Fruit fly (Drosophila melanogaster): Measurements from ENCODE around the gene CG2100.

Gene CG2100

dm6 chr3R:5742278-5743196 lies 6.4 kb upstream of the CG2100 start, which contains the start of the genes Sym and Madm (continued):
- peak; percentile 70 for TF ChIP-seq Max (GFP tag; optimal IDR thresholded peaks at IDR 0.05)
- no peak for TF ChIP-seq lov (optimal IDR thresholded peaks at IDR 0.05)
- 0 out of 3 replicates have a peak, but pooled peaks have one; percentile 51 for TF ChIP-seq lov (GFP tag; IDR thresholded peaks at IDR 0.05)
- TF ChIP-seq al (GFP tag; IDR thresholded peaks at IDR 0.05), result peak; percentile 45
- no peak for TF ChIP-seq ara (GFP tag; IDR thresholded peaks at IDR 0.05)
- TF ChIP-seq pita (GFP tag; optimal IDR thresholded peaks at IDR 0.05), result no peak
- TF ChIP-seq CG14965 (GFP tag; optimal IDR thresholded peaks at IDR 0.05; ENCODE audit: borderline replicate concordance), result no peak
- no peak for TF ChIP-seq gsb-n (tag; optimal IDR thresholded peaks at IDR 0.05)
- TF ChIP-seq Dfd (GFP tag; optimal IDR thresholded peaks at IDR 0.05), result no peak
- no peak for TF ChIP-seq Jarid2 (GFP tag; optimal IDR thresholded peaks at IDR 0.05)
- TF ChIP-seq lmd (GFP tag; IDR thresholded peaks at IDR 0.05), result peak; percentile 24; the same call in 1 of the 2 replicates
- TF ChIP-seq bab2 (GFP tag; optimal IDR thresholded peaks at IDR 0.05), result peak; percentile 37
- no peak for TF ChIP-seq CG3726 (GFP tag; IDR thresholded peaks at IDR 0.05)
- no peak for TF ChIP-seq Fer2 (tag; optimal IDR thresholded peaks at IDR 0.05)
- TF ChIP-seq hbn (GFP tag; IDR thresholded peaks at IDR 0.05; ENCODE audit: partially characterized antibody), result peak; percentile 69
- TF ChIP-seq CG10267 (tag; optimal IDR thresholded peaks at IDR 0.05), result peak; percentile 55
- TF ChIP-seq trh (GFP tag; optimal IDR thresholded peaks at IDR 0.05), result no peak
- TF ChIP-seq CTCF (GFP tag; optimal IDR thresholded peaks at IDR 0.05), result no peak
- no peak for TF ChIP-seq HHEX (GFP tag; optimal IDR thresholded peaks at IDR 0.05)
- TF ChIP-seq chn (GFP tag; optimal IDR thresholded peaks at IDR 0.05), result peak; percentile 5
- TF ChIP-seq her (GFP tag; optimal IDR thresholded peaks at IDR 0.05), result peak; percentile 32
- no peak for TF ChIP-seq nom (GFP tag; optimal IDR thresholded peaks at IDR 0.05)
- TF ChIP-seq Xrp1 (GFP tag; IDR thresholded peaks at IDR 0.05), result peak; percentile 59
- no peak for TF ChIP-seq Poxn (GFP tag; IDR thresholded peaks at IDR 0.05)
- peak; percentile 60 for TF ChIP-seq slbo (GFP tag; IDR thresholded peaks at IDR 0.05)
- TF ChIP-seq CG2202 (tag; optimal IDR thresholded peaks at IDR 0.05), result no peak
- no peak for TF ChIP-seq bowl (GFP tag; IDR thresholded peaks at IDR 0.05)
- peak; percentile 54 for TF ChIP-seq CHES-1-like (GFP tag; optimal IDR thresholded peaks at IDR 0.05)
- TF ChIP-seq CG17568 (GFP tag; optimal IDR thresholded peaks at IDR 0.05), result no peak
- TF ChIP-seq stc (GFP tag; IDR thresholded peaks at IDR 0.05), result no peak
- peak; percentile 21 for TF ChIP-seq CG18764 (GFP tag; optimal IDR thresholded peaks at IDR 0.05)
- TF ChIP-seq Usf (GFP tag; optimal IDR thresholded peaks at IDR 0.05), result no peak
- TF ChIP-seq da (GFP tag; optimal IDR thresholded peaks at IDR 0.05), result no peak
- peak; percentile 28 for TF ChIP-seq CG11398 (GFP tag; optimal IDR thresholded peaks at IDR 0.05)
- no peak for TF ChIP-seq pan (optimal IDR thresholded peaks at IDR 0.05)
- no peak for TF ChIP-seq pan (GFP tag; optimal IDR thresholded peaks at IDR 0.05 in 1 of 2, IDR thresholded peaks at IDR 0.05 in 1 of 2)
- TF ChIP-seq CG13775 (GFP tag; optimal IDR thresholded peaks at IDR 0.05), result peak; percentile 51
- TF ChIP-seq CG1832 (GFP tag; optimal IDR thresholded peaks at IDR 0.05), result no peak
- no peak for TF ChIP-seq aop (GFP tag; IDR thresholded peaks at IDR 0.05)
- TF ChIP-seq D19B (GFP tag; optimal IDR thresholded peaks at IDR 0.05), result peak; percentile 4
- no peak for TF ChIP-seq emc (GFP tag; optimal IDR thresholded peaks at IDR 0.05)
- peak; percentile 72 for TF ChIP-seq lilli (GFP tag; optimal IDR thresholded peaks at IDR 0.05)
- peak; percentile 66 for TF ChIP-seq pzg (GFP tag; optimal IDR thresholded peaks at IDR 0.05)
- TF ChIP-seq ttk (GFP tag; IDR thresholded peaks at IDR 0.05), result no peak
- TF ChIP-seq CG8359 (GFP tag; optimal IDR thresholded peaks at IDR 0.05; ENCODE audit: borderline replicate concordance), result no peak
- TF ChIP-seq B-H2 (GFP tag; optimal IDR thresholded peaks at IDR 0.05), result no peak
- peak; percentile 65 for TF ChIP-seq CG30403 (GFP tag; optimal IDR thresholded peaks at IDR 0.05)
- TF ChIP-seq unpg (GFP tag; optimal IDR thresholded peaks at IDR 0.05), result no peak
- TF ChIP-seq CG9215 (GFP tag; IDR thresholded peaks at IDR 0.05), result no peak; the same call in none of the 2 replicates
- TF ChIP-seq dmrt11E (tag; optimal IDR thresholded peaks at IDR 0.05), result peak; percentile 43

Data from whole organism, embryonic.